Worm (Caenorhabditis elegans) whole organism, L4 larva: ENCODE data around the gene ZK792.12.

Experiments used
- ces-1 ChIP-seq: fragments of 150-350 bp; sonication (generic microtip); optimal IDR thresholded peaks from 4 replicates; lab custom pipeline; 2014; ENCODE audit warnings: missing biosample characterization, missing genetic modification reagents, missing genetic modification characterization
- dmd-9 ChIP-seq: fragments of 200-800 bp; sonication (Bioruptor generic); IDR thresholded peaks from 2 replicates; pipeline ENCODE4 v1.3.6; 2022; ENCODE audit warnings: missing genetic modification reagents, missing genetic modification characterization, missing compliant biosample characterization
- lsy-2 ChIP-seq, 2 experiments: fragments of 150-350 bp in 1 of 2; sonication (generic microtip) in 1 of 2; optimal IDR thresholded peaks; 2 replicates each; lab custom pipeline; 2014 to 2017; ENCODE audit warnings: missing biosample characterization in 2 of 2, missing genetic modification characterization in 2 of 2
- madf-5 ChIP-seq, 2 experiments: fragments of 200-800 bp; sonication (Bioruptor generic); IDR thresholded peaks; 2 replicates each; pipeline ENCODE4 v1.3.6; 2022; ENCODE audit warnings: missing compliant biosample characterization in 2 of 2, missing genetic modification characterization in 2 of 2
- nhr-10 ChIP-seq: fragments of 150-350 bp; optimal IDR thresholded peaks from 2 replicates; lab custom pipeline; 2014; ENCODE audit warnings: missing biosample characterization, missing genetic modification characterization
- nhr-76 ChIP-seq: fragments of 150-350 bp; optimal IDR thresholded peaks from 2 replicates; lab custom pipeline; 2014; ENCODE audit warnings: missing biosample characterization, missing genetic modification characterization

DNA sequence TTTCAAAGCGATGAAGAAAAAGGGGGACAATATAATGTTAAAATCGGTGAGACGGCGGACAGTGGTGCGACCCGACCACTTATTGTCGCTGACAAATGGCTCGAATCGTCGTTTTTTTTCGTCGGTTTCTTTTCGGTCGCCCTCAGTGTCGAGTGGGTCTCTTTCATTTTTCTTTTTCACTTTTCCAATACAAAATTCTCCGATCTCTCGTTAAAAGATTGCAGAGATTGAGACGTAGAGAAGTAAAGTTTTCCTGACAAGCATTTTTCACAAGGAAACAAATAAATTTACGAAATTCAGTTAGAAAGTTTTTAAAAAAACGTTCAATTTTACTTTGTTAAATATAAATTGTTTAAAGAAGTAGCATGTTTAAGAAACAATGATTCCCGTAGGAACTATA is 2.1 kb upstream of the ZK792.12 start:
- TF ChIP-seq lsy-2 (tag; optimal IDR thresholded peaks at IDR 0.05; lab: Kevin White, UChicago), result no peak
- no peak for TF ChIP-seq dmd-9 (GFP tag; lab: Robert Waterston, UW)
- TF ChIP-seq nhr-76 (tag; lab: Kevin White, UChicago), result no peak
- TF ChIP-seq nhr-10 (tag; lab: Kevin White, UChicago), result no peak
- TF ChIP-seq madf-5 (GFP tag; IDR thresholded peaks at IDR 0.05; lab: Robert Waterston, UW), result no peak
- TF ChIP-seq ces-1 (GFP tag; lab: Kevin White, UChicago), result no peak
